Worm (Caenorhabditis elegans) whole organism, L4 larva: Measurements from ENCODE around the gene C06C6.9.
A peak's percentile ranks its signal among the peaks of the same experiment; 100 is the strongest.

Experiments used
- T20F7.1 ChIP-seq: fragments of 200-800 bp; sonication (Bioruptor generic); optimal IDR thresholded peaks from 2 replicates; lab custom pipeline; 2018; ENCODE audit warnings: mild to moderate bottlenecking, missing genetic modification characterization, missing compliant biosample characterization
- ZK337.2 ChIP-seq: fragments of 200-800 bp; sonication (Bioruptor generic); IDR thresholded peaks from 2 replicates; pipeline ENCODE4 v1.3.6; 2022; ENCODE audit warnings: missing genetic modification reagents, missing genetic modification characterization, missing compliant biosample characterization
- aha-1 ChIP-seq: fragments of 150-350 bp; peaks from one replicate; lab custom pipeline; 2014; ENCODE audit warnings: missing biosample characterization, missing genetic modification characterization
- aly-2 ChIP-seq: sonication (generic microtip); optimal IDR thresholded peaks from 2 replicates; lab custom pipeline; 2018; ENCODE audit warnings: missing biosample characterization, missing genetic modification characterization
- ceh-20 ChIP-seq: fragments of 200-800 bp; sonication (Bioruptor generic); IDR thresholded peaks from 2 replicates; pipeline ENCODE4 v1.3.6; 2022; ENCODE audit warnings: missing genetic modification reagents, missing genetic modification characterization, missing compliant biosample characterization
- daf-16 ChIP-seq, 3 experiments: sonication (generic microtip); optimal IDR thresholded peaks; 2 replicates each; lab custom pipeline; 2016 to 2017; ENCODE audit warnings: missing genetic modification characterization in 3 of 3, missing genetic modification reagents in 3 of 3, mild to moderate bottlenecking in 2 of 3, missing compliant biosample characterization in 2 of 3, missing biosample characterization in 1 of 3, moderate library complexity in 1 of 3
- daf-19 ChIP-seq: fragments of 200-800 bp; sonication (Bioruptor generic); conservative IDR thresholded peaks from 2 replicates; pipeline ENCODE4 v1.3.6; 2022; ENCODE audit warnings: missing genetic modification characterization, missing compliant biosample characterization
- daf-8 ChIP-seq: fragments of 200-800 bp; sonication (Bioruptor generic); IDR thresholded peaks from 2 replicates; pipeline ENCODE4 v1.3.6; 2022; ENCODE audit warnings: missing genetic modification characterization, missing compliant biosample characterization
- dmd-6 ChIP-seq: fragments of 200-800 bp; sonication (Bioruptor generic); IDR thresholded peaks from 2 replicates; pipeline ENCODE4 v1.3.6; 2022; ENCODE audit warnings: missing genetic modification reagents, missing genetic modification characterization, missing compliant biosample characterization
- fos-1 ChIP-seq: fragments of 150-350 bp; optimal IDR thresholded peaks from 2 replicates; lab custom pipeline; 2014; ENCODE audit warnings: missing biosample characterization, missing genetic modification characterization
- gei-8 ChIP-seq: fragments of 200-800 bp; sonication (Bioruptor generic); optimal IDR thresholded peaks from 2 replicates; lab custom pipeline; 2018; ENCODE audit warnings: mild to moderate bottlenecking, missing genetic modification characterization, missing compliant biosample characterization
- hlh-11 ChIP-seq: fragments of 200-800 bp; sonication (Bioruptor generic); optimal IDR thresholded peaks from 2 replicates; lab custom pipeline; 2018; ENCODE audit warnings: mild to moderate bottlenecking, missing genetic modification characterization, missing compliant biosample characterization
- lin-13 ChIP-seq: fragments of 150-350 bp; optimal IDR thresholded peaks from 2 replicates; lab custom pipeline; 2014; ENCODE audit warnings: missing biosample characterization, missing genetic modification reagents, missing genetic modification characterization
- lin-15B ChIP-seq: fragments of 150-350 bp; sonication (generic microtip); optimal IDR thresholded peaks from 3 replicates; lab custom pipeline; 2014; ENCODE audit warnings: missing biosample characterization, missing genetic modification characterization
- lir-3 ChIP-seq: sonication (generic microtip); optimal IDR thresholded peaks from 2 replicates; lab custom pipeline; 2016; ENCODE audit warnings: mild to moderate bottlenecking, missing genetic modification characterization, missing compliant biosample characterization
- madf-5 ChIP-seq, 2 experiments: fragments of 200-800 bp; sonication (Bioruptor generic); IDR thresholded peaks; 2 replicates each; pipeline ENCODE4 v1.3.6; 2022; ENCODE audit warnings: missing compliant biosample characterization in 2 of 2, missing genetic modification characterization in 2 of 2
- mdl-1 ChIP-seq, 2 experiments: fragments of 150-350 bp in 1 of 2; sonication (generic microtip) in 1 of 2; optimal IDR thresholded peaks; 2 replicates each; lab custom pipeline; 2014 to 2017; ENCODE audit warnings: missing biosample characterization in 2 of 2, missing genetic modification characterization in 2 of 2
- mep-1 ChIP-seq: fragments of 150-350 bp; sonication (generic microtip); optimal IDR thresholded peaks from 3 replicates; lab custom pipeline; 2014; ENCODE audit warnings: missing biosample characterization, missing genetic modification characterization
- nhr-11 ChIP-seq: fragments of 150-350 bp; optimal IDR thresholded peaks from 2 replicates; lab custom pipeline; 2014; ENCODE audit warnings: missing biosample characterization, missing genetic modification characterization
- nhr-111 ChIP-seq: fragments of 200-800 bp; sonication (Bioruptor generic); optimal IDR thresholded peaks from 2 replicates; lab custom pipeline; 2018; ENCODE audit warnings: mild to moderate bottlenecking, missing genetic modification characterization, missing compliant biosample characterization
- nhr-237 ChIP-seq: sonication (generic microtip); optimal IDR thresholded peaks from 2 replicates; lab custom pipeline; 2017; ENCODE audit warnings: missing biosample characterization, missing genetic modification characterization
- nhr-28 ChIP-seq: fragments of 150-350 bp; optimal IDR thresholded peaks from 2 replicates; lab custom pipeline; 2014; ENCODE audit warnings: missing biosample characterization, missing genetic modification characterization
- nhr-76 ChIP-seq: fragments of 150-350 bp; optimal IDR thresholded peaks from 2 replicates; lab custom pipeline; 2014; ENCODE audit warnings: missing biosample characterization, missing genetic modification characterization
- nhr-77 ChIP-seq: fragments of 150-350 bp; optimal IDR thresholded peaks from 2 replicates; lab custom pipeline; 2014; ENCODE audit warnings: missing biosample characterization, missing genetic modification characterization
- pqm-1 ChIP-seq: sonication (generic microtip); optimal IDR thresholded peaks from 2 replicates; lab custom pipeline; 2017; ENCODE audit warnings: missing biosample characterization, missing genetic modification characterization
- snpc-1.2 ChIP-seq: fragments of 200-800 bp; sonication (Bioruptor generic); IDR thresholded peaks from 2 replicates; pipeline ENCODE4 v1.3.6; 2022; ENCODE audit warnings: missing genetic modification reagents, missing genetic modification characterization, missing compliant biosample characterization
- spr-1 ChIP-seq: sonication (generic microtip); optimal IDR thresholded peaks from 2 replicates; lab custom pipeline; 2016; ENCODE audit warnings: mild to moderate bottlenecking, missing genetic modification characterization, missing compliant biosample characterization
- tag-97 ChIP-seq: fragments of 200-800 bp; sonication (Bioruptor generic); IDR thresholded peaks from 2 replicates; pipeline ENCODE4 v1.3.6; 2022; ENCODE audit warnings: missing genetic modification characterization, missing compliant biosample characterization
- tra-1 ChIP-seq: fragments of 200-800 bp; sonication (Bioruptor generic); IDR thresholded peaks from 2 replicates; pipeline ENCODE4 v1.3.6; 2022; ENCODE audit warnings: missing genetic modification reagents, missing genetic modification characterization, missing compliant biosample characterization
- vab-7 ChIP-seq: fragments of 200-800 bp; sonication (Bioruptor generic); IDR thresholded peaks from 2 replicates; pipeline ENCODE4 v1.3.6; 2022; ENCODE audit warnings: missing genetic modification reagents, missing genetic modification characterization, missing compliant biosample characterization
- zfp-3 ChIP-seq: fragments of 200-800 bp; sonication (Bioruptor generic); conservative IDR thresholded peaks from 2 replicates; pipeline ENCODE4 v1.3.6; 2022; ENCODE audit warnings: missing genetic modification reagents, missing genetic modification characterization, missing compliant biosample characterization
- ztf-11 ChIP-seq: fragments of 150-350 bp; optimal IDR thresholded peaks from 2 replicates; lab custom pipeline; 2014; ENCODE audit warnings: missing biosample characterization, missing genetic modification characterization
- ztf-7 ChIP-seq: fragments of 150-350 bp; optimal IDR thresholded peaks from 2 replicates; lab custom pipeline; 2014; ENCODE audit warnings: missing biosample characterization, missing genetic modification characterization

The C06C6.9 gene

DNA sequence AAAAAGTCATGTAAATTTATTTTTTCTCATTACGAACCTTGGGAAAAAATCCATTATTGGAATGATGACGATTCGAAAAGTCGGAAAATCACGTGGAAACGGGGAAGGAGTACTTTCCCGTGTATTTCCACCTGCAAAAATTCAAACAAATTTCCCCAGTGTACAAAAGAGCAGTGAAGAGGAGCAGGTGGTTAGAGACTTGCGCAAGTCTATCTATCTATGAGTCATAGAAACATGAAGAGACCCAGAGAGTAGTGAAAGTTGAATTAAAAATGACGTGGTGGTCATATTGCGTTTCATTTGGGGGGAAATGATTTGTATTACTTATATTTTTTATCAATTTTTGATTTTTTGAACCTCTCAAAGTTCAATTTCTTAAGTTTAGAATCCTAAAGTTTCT, 3.9 kb upstream of the C06C6.9 start, which contains the start of gene nhr-50 (continued):
- TF ChIP-seq fos-1 (tag; lab: Kevin White, UChicago) (no peak), nhr-237 (tag; lab: Kevin White, UChicago) (no peak), tra-1 (GFP tag; lab: Robert Waterston, UW) (no peak), ztf-11 (tag; lab: Kevin White, UChicago) (no peak), snpc-1.2 (no peak), zfp-3 (GFP tag; lab: Robert Waterston, UW) (no peak), ceh-20 (GFP tag; lab: Robert Waterston, UW) (no peak), nhr-11 (no peak), daf-19 (GFP tag; lab: Robert Waterston, UW) (0 out of 2 replicates have a peak, but pooled peaks have one; percentile 51), mep-1 (tag; lab: Kevin White, UChicago) (no peak), daf-8 (GFP tag; lab: Robert Waterston, UW) (no peak), tag-97 (GFP tag; lab: Robert Waterston, UW) (no peak), ZK337.2 (GFP tag; lab: Robert Waterston, UW) (no peak), aly-2 (tag; lab: Kevin White, UChicago) (no peak), mdl-1 (tag; optimal IDR thresholded peaks at IDR 0.05; lab: Kevin White, UChicago) (peak; percentile 1 to 73), daf-16 (GFP tag; optimal IDR thresholded peaks at IDR 0.05; lab: Kevin White, UChicago) (no peak), daf-16 (tag; optimal IDR thresholded peaks at IDR 0.05; lab: Kevin White, UChicago) (no peak), nhr-28 (tag; lab: Kevin White, UChicago) (peak; percentile 67), madf-5 (GFP tag; IDR thresholded peaks at IDR 0.05; lab: Robert Waterston, UW) (no peak), lir-3 (no peak), pqm-1 (tag; lab: Kevin White, UChicago) (peak; percentile 35), T20F7.1 (GFP tag; lab: Kevin White, UChicago) (no peak)

- TF ChIP-seq aha-1 (tag; lab: Kevin White, UChicago) = peak; percentile 2
Observed at ce11 chrV:15991850-15992249, 4.7 kb downstream of the C06C6.9 start, which contains the start of gene C06C6.7. Gene C06C6.7 (plus strand): TSS chrV:15992150.

ce11 chrV:15988074-15988473, 8.5 kb downstream of the C06C6.9 start, which contains the start of gene F36G9.15:
Gene F36G9.15 (minus strand): TSS chrV:15988174.
- TF ChIP-seq lir-3 = no peak
- no peak for TF ChIP-seq gei-8
- TF ChIP-seq nhr-111 (GFP tag; lab: Kevin White, UChicago) = no peak
- TF ChIP-seq aha-1 (tag; lab: Kevin White, UChicago) = peak; percentile 15
- no peak for TF ChIP-seq vab-7 (GFP tag; lab: Robert Waterston, UW)
- no peak for TF ChIP-seq nhr-77 (tag; lab: Kevin White, UChicago)
- TF ChIP-seq spr-1 (tag; lab: Kevin White, UChicago) = no peak

ce11 chrV:15982733-15983344, 13.7 kb downstream of the C06C6.9 start, which contains the start of the genes fbxa-99 and F36G9.13:
Gene fbxa-99 (minus strand): TSS chrV:15982854.
Gene F36G9.13 (plus strand): TSS chrV:15983294.
- TF ChIP-seq nhr-77 (tag; lab: Kevin White, UChicago) (peak; percentile 21), dmd-6 (GFP tag; lab: Robert Waterston, UW) (peak; percentile 41), daf-16 (GFP tag; optimal IDR thresholded peaks at IDR 0.05; lab: Kevin White, UChicago) (no peak), daf-16 (tag; optimal IDR thresholded peaks at IDR 0.05; lab: Kevin White, UChicago) (peak; percentile 72), lin-13 (peak; percentile 22), hlh-11 (peak; percentile 21), lin-15B (no peak), aha-1 (tag; lab: Kevin White, UChicago) (no peak), nhr-28 (tag; lab: Kevin White, UChicago) (peak; percentile 48), nhr-76 (no peak), pqm-1 (tag; lab: Kevin White, UChicago) (peak; percentile 34), ztf-7 (tag; lab: Kevin White, UChicago) (no peak)
- TF ChIP-seq, all 104 proteins: peak for 7
